Worm (Caenorhabditis elegans) whole organism, L4 larva: ENCODE measurements around the gene krr-1.

Experiments
- F10B5.3 ChIP-seq: sonication (generic microtip); optimal IDR thresholded peaks from 2 replicates; lab custom pipeline; 2016; ENCODE audit warnings: mild to moderate bottlenecking, missing genetic modification characterization, missing compliant biosample characterization
- R02D3.7 ChIP-seq: fragments of 150-350 bp; sonication (generic microtip); optimal IDR thresholded peaks from 3 replicates; lab custom pipeline; 2014; ENCODE audit warnings: missing biosample characterization, missing genetic modification characterization
- T20F7.1 ChIP-seq: fragments of 200-800 bp; sonication (Bioruptor generic); optimal IDR thresholded peaks from 2 replicates; lab custom pipeline; 2018; ENCODE audit warnings: mild to moderate bottlenecking, missing genetic modification characterization, missing compliant biosample characterization
- T26A8.4 ChIP-seq: fragments of 200-800 bp; sonication (Bioruptor generic); IDR thresholded peaks from 2 replicates; pipeline ENCODE4 v1.3.6; 2022; ENCODE audit warnings: missing genetic modification characterization, missing compliant biosample characterization
- Y48G9A.11 ChIP-seq: fragments of 200-800 bp; sonication (Bioruptor generic); IDR thresholded peaks from 2 replicates; pipeline ENCODE4 v1.3.6; 2022; ENCODE audit warnings: missing genetic modification reagents, missing genetic modification characterization, missing compliant biosample characterization
- ZK337.2 ChIP-seq: fragments of 200-800 bp; sonication (Bioruptor generic); IDR thresholded peaks from 2 replicates; pipeline ENCODE4 v1.3.6; 2022; ENCODE audit warnings: missing genetic modification reagents, missing genetic modification characterization, missing compliant biosample characterization
- aha-1 ChIP-seq: fragments of 150-350 bp; peaks from one replicate; lab custom pipeline; 2014; ENCODE audit warnings: missing biosample characterization, missing genetic modification characterization
- ama-1 ChIP-seq: fragments of 150-350 bp; optimal IDR thresholded peaks from 2 replicates; lab custom pipeline; 2014; ENCODE audit warnings: inconsistent platforms, mixed read lengths
- ceh-20 ChIP-seq: fragments of 200-800 bp; sonication (Bioruptor generic); IDR thresholded peaks from 2 replicates; pipeline ENCODE4 v1.3.6; 2022; ENCODE audit warnings: missing genetic modification reagents, missing genetic modification characterization, missing compliant biosample characterization
- ceh-32 ChIP-seq: sonication (generic microtip); optimal IDR thresholded peaks from 2 replicates; lab custom pipeline; 2016; ENCODE audit warnings: mild to moderate bottlenecking, missing genetic modification characterization, missing compliant biosample characterization; ENCODE audit not compliant: poor library complexity
- ceh-44 ChIP-seq: fragments of 200-800 bp; sonication (Bioruptor generic); IDR thresholded peaks from 2 replicates; pipeline ENCODE4 v1.3.6; 2022; ENCODE audit warnings: missing genetic modification reagents, missing genetic modification characterization, missing compliant biosample characterization
- ces-1 ChIP-seq: fragments of 150-350 bp; sonication (generic microtip); optimal IDR thresholded peaks from 4 replicates; lab custom pipeline; 2014; ENCODE audit warnings: missing biosample characterization, missing genetic modification reagents, missing genetic modification characterization
- cey-2 ChIP-seq: sonication (generic microtip); optimal IDR thresholded peaks from 3 replicates; lab custom pipeline; 2017; ENCODE audit warnings: missing genetic modification characterization, mild to moderate bottlenecking, missing compliant biosample characterization, antibody characterized with exemption, borderline replicate concordance; ENCODE audit not compliant: insufficient read depth
- daf-12 ChIP-seq: fragments of 150-350 bp; optimal IDR thresholded peaks from 2 replicates; lab custom pipeline; 2014; ENCODE audit warnings: missing biosample characterization, missing genetic modification reagents, missing genetic modification characterization
- daf-19 ChIP-seq: fragments of 200-800 bp; sonication (Bioruptor generic); conservative IDR thresholded peaks from 2 replicates; pipeline ENCODE4 v1.3.6; 2022; ENCODE audit warnings: missing genetic modification characterization, missing compliant biosample characterization
- dmd-6 ChIP-seq: fragments of 200-800 bp; sonication (Bioruptor generic); IDR thresholded peaks from 2 replicates; pipeline ENCODE4 v1.3.6; 2022; ENCODE audit warnings: missing genetic modification reagents, missing genetic modification characterization, missing compliant biosample characterization
- duxl-1 ChIP-seq: sonication (generic microtip); optimal IDR thresholded peaks from 2 replicates; lab custom pipeline; 2016; ENCODE audit warnings: mild to moderate bottlenecking, missing genetic modification characterization, moderate library complexity, missing compliant biosample characterization; ENCODE audit not compliant: poor library complexity
- dve-1 ChIP-seq: sonication (generic microtip); optimal IDR thresholded peaks from 2 replicates; lab custom pipeline; 2017; ENCODE audit warnings: antibody characterized with exemption, mild to moderate bottlenecking, missing genetic modification characterization, missing compliant biosample characterization; ENCODE audit not compliant: insufficient read depth
- fkh-10 ChIP-seq: fragments of 150-350 bp; optimal IDR thresholded peaks from 2 replicates; lab custom pipeline; 2014; ENCODE audit warnings: missing biosample characterization, missing genetic modification reagents, missing genetic modification characterization
- gei-8 ChIP-seq: fragments of 200-800 bp; sonication (Bioruptor generic); optimal IDR thresholded peaks from 2 replicates; lab custom pipeline; 2018; ENCODE audit warnings: mild to moderate bottlenecking, missing genetic modification characterization, missing compliant biosample characterization
- hif-1 ChIP-seq, 2 experiments: sonication (generic microtip); optimal IDR thresholded peaks; 2 replicates each; lab custom pipeline; 2016 to 2017; ENCODE audit warnings: missing compliant biosample characterization in 2 of 2, missing genetic modification characterization in 2 of 2, missing genetic modification reagents in 2 of 2, missing genotype in 2 of 2, mild to moderate bottlenecking in 1 of 2
- hmg-1.1 ChIP-seq: fragments of 200-800 bp; sonication (Bioruptor generic); IDR thresholded peaks from 2 replicates; pipeline ENCODE4 v1.3.6; 2022; ENCODE audit warnings: missing genetic modification reagents, missing genetic modification characterization, missing compliant biosample characterization
- lim-7 ChIP-seq: fragments of 200-800 bp; sonication (Bioruptor generic); IDR thresholded peaks from 2 replicates; pipeline ENCODE4 v1.3.6; 2022; ENCODE audit warnings: missing genetic modification characterization, missing compliant biosample characterization
- lin-15B ChIP-seq: fragments of 150-350 bp; sonication (generic microtip); optimal IDR thresholded peaks from 3 replicates; lab custom pipeline; 2014; ENCODE audit warnings: missing biosample characterization, missing genetic modification characterization
- lin-29 ChIP-seq: fragments of 200-800 bp; sonication (Bioruptor generic); IDR thresholded peaks from 2 replicates; pipeline ENCODE4 v1.3.6; 2022; ENCODE audit warnings: missing genetic modification reagents, missing genetic modification characterization, missing compliant biosample characterization
- lin-38 ChIP-seq: fragments of 200-800 bp; sonication (Bioruptor generic); IDR thresholded peaks from 2 replicates; pipeline ENCODE4 v1.3.6; 2022; ENCODE audit warnings: missing genetic modification reagents, missing genetic modification characterization, missing compliant biosample characterization
- lin-39 ChIP-seq: fragments of 150-350 bp; optimal IDR thresholded peaks from 2 replicates; lab custom pipeline; 2014; ENCODE audit warnings: missing biosample characterization, missing genetic modification reagents, missing genetic modification characterization
- lir-3 ChIP-seq: sonication (generic microtip); optimal IDR thresholded peaks from 2 replicates; lab custom pipeline; 2016; ENCODE audit warnings: mild to moderate bottlenecking, missing genetic modification characterization, missing compliant biosample characterization
- nhr-10 ChIP-seq: fragments of 150-350 bp; optimal IDR thresholded peaks from 2 replicates; lab custom pipeline; 2014; ENCODE audit warnings: missing biosample characterization, missing genetic modification characterization
- nhr-11 ChIP-seq: fragments of 150-350 bp; optimal IDR thresholded peaks from 2 replicates; lab custom pipeline; 2014; ENCODE audit warnings: missing biosample characterization, missing genetic modification characterization
- nhr-237 ChIP-seq: sonication (generic microtip); optimal IDR thresholded peaks from 2 replicates; lab custom pipeline; 2017; ENCODE audit warnings: missing biosample characterization, missing genetic modification characterization
- nhr-25 ChIP-seq: sonication (generic microtip); optimal IDR thresholded peaks from 2 replicates; lab custom pipeline; 2017; ENCODE audit warnings: missing genetic modification characterization, mild to moderate bottlenecking, missing compliant biosample characterization, antibody characterized with exemption, moderate library complexity, borderline replicate concordance; ENCODE audit not compliant: insufficient read depth
- nhr-41 ChIP-seq: fragments of 200-800 bp; sonication (Bioruptor generic); IDR thresholded peaks from 2 replicates; pipeline ENCODE4 v1.3.6; 2022; ENCODE audit warnings: missing genetic modification reagents, missing genetic modification characterization, missing compliant biosample characterization
- nhr-42 ChIP-seq: fragments of 200-800 bp; sonication (Bioruptor generic); IDR thresholded peaks from 2 replicates; pipeline ENCODE4 v1.3.6; 2022; ENCODE audit warnings: missing genetic modification characterization, missing compliant biosample characterization
- nhr-48 ChIP-seq: sonication (generic microtip); optimal IDR thresholded peaks from 2 replicates; lab custom pipeline; 2016; ENCODE audit warnings: mild to moderate bottlenecking, missing genetic modification characterization, missing compliant biosample characterization
- nhr-76 ChIP-seq: fragments of 150-350 bp; optimal IDR thresholded peaks from 2 replicates; lab custom pipeline; 2014; ENCODE audit warnings: missing biosample characterization, missing genetic modification characterization
- sdz-12 ChIP-seq: fragments of 200-800 bp; sonication (Bioruptor generic); optimal IDR thresholded peaks from 2 replicates; lab custom pipeline; 2018; ENCODE audit warnings: mild to moderate bottlenecking, missing genetic modification characterization, missing compliant biosample characterization
- set-16 ChIP-seq: fragments of 200-800 bp; sonication (Bioruptor generic); IDR thresholded peaks from 2 replicates; pipeline ENCODE4 v1.3.6; 2022; ENCODE audit warnings: missing genetic modification reagents, missing genetic modification characterization, missing compliant biosample characterization
- snpc-4 ChIP-seq: fragments of 150-350 bp; optimal IDR thresholded peaks from 2 replicates; lab custom pipeline; 2014; ENCODE audit warnings: missing biosample characterization, missing genetic modification characterization
- spr-3 ChIP-seq: fragments of 200-800 bp; sonication (Bioruptor generic); optimal IDR thresholded peaks from 2 replicates; lab custom pipeline; 2018; ENCODE audit warnings: mild to moderate bottlenecking, missing genetic modification characterization, missing compliant biosample characterization
- unc-130 ChIP-seq: sonication (generic microtip); optimal IDR thresholded peaks from 2 replicates; lab custom pipeline; 2016; ENCODE audit warnings: missing genetic modification reagents, missing genetic modification characterization, missing compliant biosample characterization
- unc-62 ChIP-seq, 3 experiments: fragments of 150-350 bp in 1 of 3; sonication (generic microtip); optimal IDR thresholded peaks in 2 of 3; peaks in 1 of 3; 1 replicate in 1 of 3; 2 replicates in 2 of 3; lab custom pipeline; 2014 to 2017; ENCODE audit warnings: missing biosample characterization in 3 of 3, missing genetic modification characterization in 3 of 3, missing genetic modification reagents in 3 of 3, missing genotype in 1 of 3
- zfp-3 ChIP-seq: fragments of 200-800 bp; sonication (Bioruptor generic); conservative IDR thresholded peaks from 2 replicates; pipeline ENCODE4 v1.3.6; 2022; ENCODE audit warnings: missing genetic modification reagents, missing genetic modification characterization, missing compliant biosample characterization
- zip-11 ChIP-seq: fragments of 200-800 bp; sonication (Bioruptor generic); IDR thresholded peaks from 2 replicates; pipeline ENCODE4 v1.3.6; 2022; ENCODE audit warnings: missing genetic modification characterization, missing compliant biosample characterization
- zip-2 ChIP-seq: fragments of 150-350 bp; optimal IDR thresholded peaks from 2 replicates; lab custom pipeline; 2014; ENCODE audit warnings: missing biosample characterization, missing genetic modification characterization
- ztf-7 ChIP-seq: fragments of 150-350 bp; optimal IDR thresholded peaks from 2 replicates; lab custom pipeline; 2014; ENCODE audit warnings: missing biosample characterization, missing genetic modification characterization

Gene krr-1

ce11 chrV:7234726-7235125 is 3.7 kb downstream of the krr-1 start, which contains the start of gene C05C8.5:
Gene C05C8.5 (minus strand): TSS chrV:7234826.
- no peak for TF ChIP-seq F10B5.3 (tag; lab: Kevin White, UChicago)
- TF ChIP-seq ceh-44 (GFP tag; lab: Robert Waterston, UW): no peak
- TF ChIP-seq lin-38 (GFP tag; lab: Robert Waterston, UW): no peak
- TF ChIP-seq gei-8 (GFP tag; lab: Kevin White, UChicago): no peak
- no peak for TF ChIP-seq ceh-20 (GFP tag; lab: Robert Waterston, UW)
- no peak for TF ChIP-seq set-16 (GFP tag; lab: Robert Waterston, UW)
- TF ChIP-seq nhr-10 (tag; lab: Kevin White, UChicago): no peak
- no peak for TF ChIP-seq nhr-48 (tag; lab: Kevin White, UChicago)
- no peak for TF ChIP-seq daf-19 (GFP tag; lab: Robert Waterston, UW)
- no peak for TF ChIP-seq hmg-1.1
- TF ChIP-seq nhr-76 (tag; lab: Kevin White, UChicago): no peak
- TF ChIP-seq ces-1 (GFP tag; lab: Kevin White, UChicago): no peak
- TF ChIP-seq hif-1 (tag; optimal IDR thresholded peaks at IDR 0.05; lab: Kevin White, UChicago): no peak
- no peak for TF ChIP-seq T20F7.1
- TF ChIP-seq lir-3 (tag; lab: Kevin White, UChicago): no peak
- no peak for TF ChIP-seq nhr-11 (tag; lab: Kevin White, UChicago)
- TF ChIP-seq aha-1: no peak

ce11 chrV:7236694-7237093 is 5.7 kb downstream of the krr-1 start:
- peak; percentile 54 for TF ChIP-seq aha-1
- no peak for TF ChIP-seq hif-1 (tag; optimal IDR thresholded peaks at IDR 0.05; lab: Kevin White, UChicago)
- TF ChIP-seq, all 104 proteins: peak for 1

ce11 chrV:7237094-7237132 is 5.9 kb downstream of the krr-1 start, which contains the start of gene hpo-9:
Gene hpo-9 (minus strand): TSS chrV:7237130.
- no peak for TF ChIP-seq ceh-32 (tag; lab: Kevin White, UChicago)
- no peak for TF ChIP-seq ZK337.2 (GFP tag; lab: Robert Waterston, UW)
- TF ChIP-seq set-16 (GFP tag; lab: Robert Waterston, UW): no peak
- no peak for TF ChIP-seq lin-39 (tag; lab: Kevin White, UChicago)
- no peak for TF ChIP-seq ztf-7 (tag; lab: Kevin White, UChicago)
- TF ChIP-seq nhr-41 (GFP tag; lab: Robert Waterston, UW): no peak
- TF ChIP-seq zfp-3 (GFP tag; lab: Robert Waterston, UW): no peak
- no peak for TF ChIP-seq gei-8 (GFP tag; lab: Kevin White, UChicago)
- no peak for TF ChIP-seq T26A8.4 (GFP tag; lab: Robert Waterston, UW)
- no peak for TF ChIP-seq spr-3
- TF ChIP-seq lir-3 (tag; lab: Kevin White, UChicago): no peak
- no peak for TF ChIP-seq nhr-25 (tag; lab: Kevin White, UChicago)
- TF ChIP-seq lim-7: no peak
- TF ChIP-seq unc-62 (GFP tag; optimal IDR thresholded peaks at IDR 0.05 in 1 of 2; lab: Kevin White, UChicago): no peak
- no peak for TF ChIP-seq unc-62 (tag; optimal IDR thresholded peaks at IDR 0.05; lab: Kevin White, UChicago)
- TF ChIP-seq nhr-237 (tag; lab: Kevin White, UChicago): no peak

- TF ChIP-seq nhr-76 (tag; lab: Kevin White, UChicago) (no peak), dmd-6 (GFP tag; lab: Robert Waterston, UW) (peak; percentile 75), fkh-10 (GFP tag; lab: Kevin White, UChicago) (no peak), zip-11 (GFP tag; lab: Robert Waterston, UW) (no peak), lin-15B (tag; lab: Kevin White, UChicago) (peak; percentile 54), unc-130 (GFP tag; lab: Kevin White, UChicago) (peak; percentile 50), Y48G9A.11 (no peak), nhr-11 (tag; lab: Kevin White, UChicago) (no peak), zip-2 (tag; lab: Kevin White, UChicago) (no peak), R02D3.7 (no peak), ceh-20 (GFP tag; lab: Robert Waterston, UW) (no peak), dve-1 (peak; percentile 88), daf-12 (no peak), lin-29 (peak; percentile 67; the same call in 1 of the 2 replicates), nhr-237 (tag; lab: Kevin White, UChicago) (no peak), sdz-12 (GFP tag; lab: Kevin White, UChicago) (no peak), nhr-10 (tag; lab: Kevin White, UChicago) (no peak), nhr-42 (GFP tag; lab: Robert Waterston, UW) (0 out of 2 replicates have a peak, but pooled peaks have one; percentile 37), snpc-4 (no peak), duxl-1 (tag; lab: Kevin White, UChicago) (peak; percentile 66), ama-1 (lab: Kevin White, UChicago) (peak; percentile 27), cey-2 (tag; lab: Kevin White, UChicago) (no peak)
These were observed 6.1 kb downstream of the krr-1 start, which contains the start of gene hyls-1 for ce11 chrV:7237133-7237532. Gene hyls-1 (plus strand): TSS chrV:7237381.
